Fruit fly (Drosophila melanogaster) whole organism, prepupa: ENCODE data around the gene EAChm.

Experiments used
- Blimp-1 ChIP-seq: fragments of 200-800 bp; sonication (Bioruptor generic); optimal IDR thresholded peaks from 3 replicates; lab custom pipeline; 2017; ENCODE audit warnings: missing biosample characterization, missing genetic modification characterization, mild to moderate bottlenecking, moderate library complexity, missing genetic modification reagents
- CG10631 ChIP-seq: fragments of 200-800 bp; sonication (Bioruptor generic); optimal IDR thresholded peaks from 2 replicates; lab custom pipeline; 2016; ENCODE audit warnings: missing biosample characterization, missing genetic modification characterization
- CG10669 ChIP-seq: fragments of 200-800 bp; sonication (Bioruptor generic); optimal IDR thresholded peaks from 3 replicates; lab custom pipeline; 2018; ENCODE audit warnings: missing biosample characterization, mild to moderate bottlenecking, missing genetic modification characterization, moderate library complexity
- CG11294 ChIP-seq: fragments of 200-800 bp; sonication (Bioruptor generic); IDR thresholded peaks from 2 replicates; pipeline ENCODE4 v1.3.6; 2022; ENCODE audit warnings: missing biosample characterization, missing genetic modification characterization
- CG11902 ChIP-seq: fragments of 200-800 bp; sonication (Bioruptor generic); optimal IDR thresholded peaks from 3 replicates; lab custom pipeline; 2016; ENCODE audit warnings: missing biosample characterization, missing genetic modification characterization
- CG15336 ChIP-seq: fragments of 200-800 bp; sonication (Bioruptor generic); IDR thresholded peaks from 2 replicates; pipeline ENCODE4 v1.3.6; 2022; ENCODE audit warnings: missing biosample characterization, missing genetic modification characterization
- CG1621 ChIP-seq: fragments of 200-800 bp; sonication (Bioruptor generic); optimal IDR thresholded peaks from 3 replicates; lab custom pipeline; 2018; ENCODE audit warnings: missing biosample characterization, mild to moderate bottlenecking, missing genetic modification characterization
- CG32006 ChIP-seq: fragments of 200-800 bp; sonication (Bioruptor generic); optimal IDR thresholded peaks from 3 replicates; lab custom pipeline; 2017; ENCODE audit warnings: missing biosample characterization, mild to moderate bottlenecking, missing genetic modification characterization
- CG34406 ChIP-seq: fragments of 200-800 bp; sonication (Bioruptor generic); optimal IDR thresholded peaks from 3 replicates; lab custom pipeline; 2016; ENCODE audit warnings: missing biosample characterization, missing genetic modification characterization
- CG3919 ChIP-seq: fragments of 200-800 bp; sonication (Bioruptor generic); optimal IDR thresholded peaks from 3 replicates; lab custom pipeline; 2016; ENCODE audit warnings: missing biosample characterization, missing genetic modification characterization
- CG4318 ChIP-seq: fragments of 200-800 bp; sonication (Bioruptor generic); optimal IDR thresholded peaks from 3 replicates; lab custom pipeline; 2017; ENCODE audit warnings: missing biosample characterization, mild to moderate bottlenecking, missing genetic modification characterization
- CG6163 ChIP-seq: fragments of 200-800 bp; sonication (Bioruptor generic); IDR thresholded peaks from 3 replicates; pipeline ENCODE4 v1.3.6; 2022; ENCODE audit warnings: missing biosample characterization, missing genetic modification characterization
- CG6276 ChIP-seq: fragments of 200-800 bp; sonication (Bioruptor generic); optimal IDR thresholded peaks from 2 replicates; lab custom pipeline; 2017; ENCODE audit warnings: missing biosample characterization, mild to moderate bottlenecking, missing genetic modification characterization
- CG6792 ChIP-seq: fragments of 200-800 bp; sonication (Bioruptor generic); optimal IDR thresholded peaks from 3 replicates; lab custom pipeline; 2016; ENCODE audit warnings: missing biosample characterization, missing genetic modification characterization
- CG6808 ChIP-seq: fragments of 200-800 bp; sonication (Bioruptor generic); optimal IDR thresholded peaks from 3 replicates; lab custom pipeline; 2017; ENCODE audit warnings: missing biosample characterization, missing genetic modification characterization, mild to moderate bottlenecking, moderate library complexity, missing genetic modification reagents
- CG7368 ChIP-seq: fragments of 200-800 bp; sonication (Bioruptor generic); optimal IDR thresholded peaks from 3 replicates; lab custom pipeline; 2016; ENCODE audit warnings: missing biosample characterization, missing genetic modification characterization
- CG8319 ChIP-seq: fragments of 200-800 bp; sonication (Bioruptor generic); optimal IDR thresholded peaks from 3 replicates; lab custom pipeline; 2016; ENCODE audit warnings: missing biosample characterization, missing genetic modification characterization
- CG8632 ChIP-seq: fragments of 200-800 bp; sonication (Bioruptor generic); optimal IDR thresholded peaks from 3 replicates; lab custom pipeline; 2016; ENCODE audit warnings: missing biosample characterization, missing genetic modification characterization
- CG9139 ChIP-seq: fragments of 200-800 bp; sonication (Bioruptor generic); optimal IDR thresholded peaks from 3 replicates; lab custom pipeline; 2017; ENCODE audit warnings: missing biosample characterization, mild to moderate bottlenecking, missing genetic modification characterization
- Eip78C ChIP-seq: fragments of 200-800 bp; sonication (Bioruptor generic); peaks from one replicate; lab custom pipeline; 2016; ENCODE audit warnings: missing biosample characterization, missing genetic modification characterization
- Eip93F ChIP-seq: fragments of 200-800 bp; sonication (Bioruptor generic); optimal IDR thresholded peaks from 2 replicates; lab custom pipeline; 2016; ENCODE audit warnings: missing biosample characterization, mild to moderate bottlenecking, missing genetic modification characterization
- Ets21C ChIP-seq: fragments of 200-800 bp; sonication (Bioruptor generic); optimal IDR thresholded peaks from 3 replicates; lab custom pipeline; 2016; ENCODE audit warnings: missing biosample characterization, missing genetic modification characterization
- Ets96B ChIP-seq: fragments of 200-800 bp; optimal IDR thresholded peaks from 2 replicates; lab custom pipeline; 2019; ENCODE audit warnings: missing biosample characterization, mild to moderate bottlenecking, missing genetic modification characterization, moderate library complexity
- Gug ChIP-seq: fragments of 200-800 bp; sonication (Bioruptor generic); IDR thresholded peaks from 2 replicates; pipeline ENCODE4 v1.3.6; 2022; ENCODE audit warnings: missing biosample characterization, missing genetic modification characterization
- Hr39 ChIP-seq: fragments of 200-800 bp; sonication (Bioruptor generic); optimal IDR thresholded peaks from 2 replicates; lab custom pipeline; 2016; ENCODE audit warnings: missing biosample characterization, missing genetic modification characterization
- OdsH ChIP-seq: fragments of 200-800 bp; sonication (Bioruptor generic); optimal IDR thresholded peaks from 3 replicates; lab custom pipeline; 2016; ENCODE audit warnings: missing biosample characterization, missing genetic modification characterization
- Smox ChIP-seq: fragments of 200-800 bp; sonication (Bioruptor generic); optimal IDR thresholded peaks from 3 replicates; lab custom pipeline; 2016; ENCODE audit warnings: missing biosample characterization, missing genetic modification characterization
- Sox102F ChIP-seq: fragments of 200-800 bp; sonication (Bioruptor generic); optimal IDR thresholded peaks from 2 replicates; lab custom pipeline; 2016; ENCODE audit warnings: missing biosample characterization, mild to moderate bottlenecking, missing genetic modification characterization
- Sox14 ChIP-seq: fragments of 200-800 bp; sonication (Bioruptor generic); optimal IDR thresholded peaks from 3 replicates; lab custom pipeline; 2016; ENCODE audit warnings: missing biosample characterization, missing genetic modification characterization
- Sox15 ChIP-seq: fragments of 200-800 bp; sonication (Bioruptor generic); optimal IDR thresholded peaks from 3 replicates; lab custom pipeline; 2016; ENCODE audit warnings: missing biosample characterization, missing genetic modification characterization
- achi ChIP-seq: fragments of 200-800 bp; sonication (Bioruptor generic); optimal IDR thresholded peaks from 3 replicates; lab custom pipeline; 2016; ENCODE audit warnings: missing biosample characterization, missing genetic modification characterization
- acj6 ChIP-seq: fragments of 200-800 bp; sonication (Bioruptor generic); optimal IDR thresholded peaks from 3 replicates; lab custom pipeline; 2016; ENCODE audit warnings: missing biosample characterization, missing genetic modification characterization
- cyc ChIP-seq: fragments of 200-800 bp; sonication (Bioruptor generic); optimal IDR thresholded peaks from 3 replicates; lab custom pipeline; 2016; ENCODE audit warnings: missing biosample characterization, missing genetic modification characterization
- dac ChIP-seq: fragments of 200-800 bp; sonication (Bioruptor generic); optimal IDR thresholded peaks from 2 replicates; lab custom pipeline; 2017; ENCODE audit warnings: missing biosample characterization, mild to moderate bottlenecking, missing genetic modification characterization
- eg ChIP-seq: fragments of 200-800 bp; sonication (Bioruptor generic); IDR thresholded peaks from 3 replicates; pipeline ENCODE4 v1.3.6; 2022; ENCODE audit warnings: missing biosample characterization, missing genetic modification characterization
- esn ChIP-seq: fragments of 200-800 bp; sonication (Bioruptor generic); optimal IDR thresholded peaks from 2 replicates; lab custom pipeline; 2016; ENCODE audit warnings: missing biosample characterization, mild to moderate bottlenecking, missing genetic modification characterization, moderate library complexity
- fd59A ChIP-seq: fragments of 200-800 bp; sonication (Bioruptor generic); optimal IDR thresholded peaks from 2 replicates; lab custom pipeline; 2017; ENCODE audit warnings: missing biosample characterization, mild to moderate bottlenecking, missing genetic modification characterization, missing genetic modification reagents
- fkh ChIP-seq: fragments of 200-800 bp; sonication (Bioruptor generic); optimal IDR thresholded peaks from 3 replicates; lab custom pipeline; 2017; ENCODE audit warnings: missing biosample characterization, mild to moderate bottlenecking, missing genetic modification characterization, moderate library complexity
- net ChIP-seq: fragments of 200-800 bp; sonication (Bioruptor generic); optimal IDR thresholded peaks from 3 replicates; lab custom pipeline; 2016; ENCODE audit warnings: missing biosample characterization, missing genetic modification characterization
- pdm3 ChIP-seq: fragments of 200-800 bp; sonication (Bioruptor generic); optimal IDR thresholded peaks from 3 replicates; lab custom pipeline; 2016; ENCODE audit warnings: missing biosample characterization, missing genetic modification characterization
- spab ChIP-seq: fragments of 200-800 bp; sonication (Bioruptor generic); optimal IDR thresholded peaks from 2 replicates; lab custom pipeline; 2017; ENCODE audit warnings: missing biosample characterization, mild to moderate bottlenecking, missing genetic modification characterization, missing genetic modification reagents
- ss ChIP-seq, 2 experiments: fragments of 200-800 bp; sonication (Bioruptor generic); optimal IDR thresholded peaks; 2 replicates in 1 of 2; 3 replicates in 1 of 2; lab custom pipeline; 2017 to 2018; ENCODE audit warnings: mild to moderate bottlenecking in 2 of 2, missing biosample characterization in 2 of 2, missing genetic modification characterization in 2 of 2, moderate library complexity in 1 of 2
- topi ChIP-seq: fragments of 200-800 bp; sonication (Bioruptor generic); optimal IDR thresholded peaks from 3 replicates; lab custom pipeline; 2016; ENCODE audit warnings: missing biosample characterization, missing genetic modification characterization
- vri ChIP-seq: fragments of 200-800 bp; sonication (Bioruptor generic); optimal IDR thresholded peaks from 3 replicates; lab custom pipeline; 2016; ENCODE audit warnings: missing biosample characterization, mild to moderate bottlenecking, missing genetic modification characterization

The EAChm gene

dm6 chr3L:15061605-15062004 lies 7.0 kb downstream of the EAChm start, which contains the start of gene CG13460:
CG13460 (minus strand) TSS chr3L:15061705.
- no peak for TF ChIP-seq Eip78C (GFP tag; lab: Kevin White, UChicago)
- TF ChIP-seq CG6808 (GFP tag; lab: Kevin White, UChicago): no peak
- TF ChIP-seq CG1621 (tag; lab: Kevin White, UChicago): no peak
- no peak for TF ChIP-seq CG8632 (GFP tag; lab: Kevin White, UChicago)
- TF ChIP-seq Smox (GFP tag; lab: Kevin White, UChicago): no peak
- no peak for TF ChIP-seq CG4318 (GFP tag; lab: Kevin White, UChicago)
- no peak for TF ChIP-seq CG34406 (GFP tag; lab: Kevin White, UChicago)
- no peak for TF ChIP-seq CG15336 (GFP tag; lab: Robert Waterston, UW)
- no peak for TF ChIP-seq CG6163 (GFP tag; lab: Robert Waterston, UW)
- no peak for TF ChIP-seq CG11294 (GFP tag; lab: Robert Waterston, UW)
- no peak for TF ChIP-seq CG10669 (GFP tag; lab: Kevin White, UChicago)
- TF ChIP-seq eg (GFP tag; lab: Robert Waterston, UW): no peak
- no peak for TF ChIP-seq fkh (GFP tag; lab: Kevin White, UChicago)
- TF ChIP-seq cyc (GFP tag; lab: Kevin White, UChicago): no peak

dm6 chr3L:15064877-15065276 lies 10.3 kb downstream of the EAChm start, which contains the start of gene Sytbeta:
Sytbeta (minus strand) TSS chr3L:15064977.
- TF ChIP-seq CG6276 (GFP tag; lab: Kevin White, UChicago) (no peak), Eip93F (GFP tag; lab: Kevin White, UChicago) (no peak), achi (GFP tag; lab: Kevin White, UChicago) (no peak), Ets96B (tag; lab: Kevin White, UChicago) (no peak), dac (GFP tag; lab: Kevin White, UChicago) (no peak), net (GFP tag; lab: Kevin White, UChicago) (no peak), CG11902 (GFP tag; lab: Kevin White, UChicago) (no peak), CG8319 (no peak), Sox15 (GFP tag; lab: Kevin White, UChicago) (no peak), acj6 (GFP tag; lab: Kevin White, UChicago) (no peak), vri (GFP tag; lab: Kevin White, UChicago) (no peak), Hr39 (GFP tag; lab: Kevin White, UChicago) (no peak), topi (no peak), Sox102F (GFP tag; lab: Kevin White, UChicago) (no peak), Sox14 (no peak)

- TF ChIP-seq fd59A (GFP tag; lab: Kevin White, UChicago) (no peak), Sox14 (no peak), CG3919 (GFP tag; lab: Kevin White, UChicago) (no peak), Gug (GFP tag; lab: Robert Waterston, UW) (no peak), Smox (GFP tag; lab: Kevin White, UChicago) (no peak), CG8632 (GFP tag; lab: Kevin White, UChicago) (no peak)
These were observed 17.6 kb downstream of the EAChm start for dm6 chr3L:15072149-15072548.

dm6 chr3L:15073680-15074079 lies 19.1 kb downstream of the EAChm start:
- TF ChIP-seq OdsH (GFP tag; lab: Kevin White, UChicago): no peak
- no peak for TF ChIP-seq CG32006 (GFP tag; lab: Kevin White, UChicago)
- TF ChIP-seq pdm3: no peak
- TF ChIP-seq esn: no peak
- TF ChIP-seq CG11902 (GFP tag; lab: Kevin White, UChicago): no peak
- no peak for TF ChIP-seq achi (GFP tag; lab: Kevin White, UChicago)
- TF ChIP-seq Blimp-1 (GFP tag; lab: Kevin White, UChicago): no peak
- TF ChIP-seq spab: no peak
- no peak for TF ChIP-seq CG6792 (GFP tag; lab: Kevin White, UChicago)
- no peak for TF ChIP-seq vri (GFP tag; lab: Kevin White, UChicago)
- no peak for TF ChIP-seq Ets21C (GFP tag; lab: Kevin White, UChicago)
- no peak for TF ChIP-seq Ets96B (tag; lab: Kevin White, UChicago)
- no peak for TF ChIP-seq fkh (GFP tag; lab: Kevin White, UChicago)
- TF ChIP-seq ss (GFP tag; optimal IDR thresholded peaks at IDR 0.05; lab: Kevin White, UChicago): no peak
- no peak for TF ChIP-seq CG9139 (GFP tag; lab: Kevin White, UChicago)
- TF ChIP-seq CG1621 (tag; lab: Kevin White, UChicago): no peak
- TF ChIP-seq topi: no peak
- TF ChIP-seq CG10631 (GFP tag; lab: Kevin White, UChicago): no peak
- no peak for TF ChIP-seq fd59A (GFP tag; lab: Kevin White, UChicago)
- TF ChIP-seq CG7368 (GFP tag; lab: Kevin White, UChicago): no peak
